Fruit fly (Drosophila melanogaster) Kc167 (cell line): ENCODE data around the gene CG1492.

ENCODE experiments used
- Myc ChIP-seq: fragments of >200 bp; optimal IDR thresholded peaks from 2 replicates; lab custom pipeline; 2017; ENCODE audit warnings: missing external identifiers
- Sin3A ChIP-seq: fragments of >200 bp; optimal IDR thresholded peaks from 2 replicates; lab custom pipeline; 2018; ENCODE audit warnings: missing external identifiers
- h ChIP-seq: fragments of >200 bp; optimal IDR thresholded peaks from 3 replicates; lab custom pipeline; 2018; ENCODE audit warnings: missing external identifiers
- insv ChIP-seq: fragments of >200 bp; optimal IDR thresholded peaks from 3 replicates; lab custom pipeline; 2018; ENCODE audit warnings: missing external identifiers
- psq ChIP-seq: fragments of >200 bp; optimal IDR thresholded peaks from 2 replicates; lab custom pipeline; 2017; ENCODE audit warnings: missing external identifiers
- ttk ChIP-seq: sonication (Bioruptor generic); optimal IDR thresholded peaks from 2 replicates; lab custom pipeline; 2017; ENCODE audit warnings: missing external identifiers

DNA sequence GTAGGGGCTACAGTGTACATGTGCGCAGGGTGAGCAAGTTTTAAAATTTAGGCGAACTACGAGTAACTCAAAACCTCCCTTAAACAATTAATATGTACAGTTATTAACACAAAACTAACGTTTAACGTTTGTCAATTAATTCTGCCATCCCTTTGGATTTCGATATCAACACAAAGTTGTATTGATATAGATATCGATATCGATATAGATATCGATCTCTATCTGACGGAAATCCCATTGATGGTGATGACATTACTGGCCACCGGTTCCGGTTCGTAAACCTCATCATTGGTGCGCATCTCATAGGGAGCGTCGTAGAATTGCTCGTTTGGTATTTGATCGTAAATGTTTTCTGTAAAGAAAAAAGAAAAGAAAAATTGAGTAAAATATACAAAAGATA is 18.7 kb downstream of the CG1492 start:
- TF ChIP-seq Myc (lab: Kevin White, UChicago) = no peak
- no peak for TF ChIP-seq h (lab: Kevin White, UChicago)
- TF ChIP-seq ttk (lab: Kevin White, UChicago) = no peak
- TF ChIP-seq psq = no peak
- TF ChIP-seq insv (lab: Kevin White, UChicago) = no peak
- no peak for TF ChIP-seq Sin3A (lab: Kevin White, UChicago)
